Fruit fly (Drosophila melanogaster) whole organism, prepupa: Measurements from ENCODE around the gene CG4239.
A peak's percentile ranks its signal among the peaks of the same experiment; 100 is the strongest.

Source experiments
- CG11762 ChIP-seq: fragments of 200-800 bp; sonication (Bioruptor generic); optimal IDR thresholded peaks from 3 replicates; lab custom pipeline; 2016; ENCODE audit warnings: missing biosample characterization, missing genetic modification characterization; ENCODE audit not compliant: insufficient read depth
- CG11902 ChIP-seq: fragments of 200-800 bp; sonication (Bioruptor generic); optimal IDR thresholded peaks from 3 replicates; lab custom pipeline; 2016; ENCODE audit warnings: missing biosample characterization, missing genetic modification characterization
- CG31627 ChIP-seq: fragments of 200-800 bp; sonication (Bioruptor generic); optimal IDR thresholded peaks from 3 replicates; lab custom pipeline; 2016; ENCODE audit warnings: missing biosample characterization, missing genetic modification characterization
- CG6792 ChIP-seq: fragments of 200-800 bp; sonication (Bioruptor generic); optimal IDR thresholded peaks from 3 replicates; lab custom pipeline; 2016; ENCODE audit warnings: missing biosample characterization, missing genetic modification characterization
- Eip78C ChIP-seq: fragments of 200-800 bp; sonication (Bioruptor generic); peaks from one replicate; lab custom pipeline; 2016; ENCODE audit warnings: missing biosample characterization, missing genetic modification characterization
- Eip93F ChIP-seq: fragments of 200-800 bp; sonication (Bioruptor generic); optimal IDR thresholded peaks from 2 replicates; lab custom pipeline; 2016; ENCODE audit warnings: missing biosample characterization, mild to moderate bottlenecking, missing genetic modification characterization
- Lpt ChIP-seq: fragments of 200-800 bp; sonication (Bioruptor generic); optimal IDR thresholded peaks from 3 replicates; lab custom pipeline; 2016; ENCODE audit warnings: missing biosample characterization, missing genetic modification characterization
- Sox15 ChIP-seq: fragments of 200-800 bp; sonication (Bioruptor generic); optimal IDR thresholded peaks from 3 replicates; lab custom pipeline; 2016; ENCODE audit warnings: missing biosample characterization, missing genetic modification characterization
- topi ChIP-seq: fragments of 200-800 bp; sonication (Bioruptor generic); optimal IDR thresholded peaks from 3 replicates; lab custom pipeline; 2016; ENCODE audit warnings: missing biosample characterization, missing genetic modification characterization
- vri ChIP-seq: fragments of 200-800 bp; sonication (Bioruptor generic); optimal IDR thresholded peaks from 3 replicates; lab custom pipeline; 2016; ENCODE audit warnings: missing biosample characterization, mild to moderate bottlenecking, missing genetic modification characterization

DNA sequence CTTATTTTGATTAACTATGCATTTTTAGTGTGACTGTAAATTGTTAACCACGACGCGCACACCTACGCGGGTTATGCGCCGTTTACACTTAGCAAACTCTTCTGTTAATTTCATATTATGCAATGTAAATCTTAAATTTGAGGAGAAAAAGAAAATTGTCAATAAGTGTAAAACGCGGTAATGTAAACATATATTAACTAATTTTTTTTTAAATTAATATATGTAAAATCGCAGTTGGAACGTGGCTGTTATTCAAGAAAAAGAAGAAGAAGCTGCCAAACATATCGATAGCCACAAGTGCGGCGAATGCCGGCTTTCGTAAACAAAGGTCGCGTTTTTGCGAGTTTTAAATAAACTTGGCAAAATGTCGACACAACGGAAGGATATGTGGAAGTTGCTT lies 6.3 kb downstream of the CG4239 start, which contains the start of the genes TH1 and mei-41:
- TF ChIP-seq topi (GFP tag; lab: Kevin White, UChicago) (no peak), Eip78C (GFP tag; lab: Kevin White, UChicago) (no peak), CG11762 (GFP tag; lab: Kevin White, UChicago) (peak; percentile 16), Eip93F (GFP tag; lab: Kevin White, UChicago) (peak; percentile 49), CG31627 (GFP tag; lab: Kevin White, UChicago) (peak; percentile 74), vri (GFP tag; lab: Kevin White, UChicago) (no peak), CG6792 (GFP tag; lab: Kevin White, UChicago) (no peak), Sox15 (GFP tag; lab: Kevin White, UChicago) (peak; percentile 75), Lpt (GFP tag; lab: Kevin White, UChicago) (peak; percentile 58), CG11902 (GFP tag; lab: Kevin White, UChicago) (peak; percentile 70)
